Worm (Caenorhabditis elegans) whole organism, L1 larva: Measurements from ENCODE around the gene ztf-22.

Source experiments
- C16A3.4 ChIP-seq: fragments of 150-350 bp; optimal IDR thresholded peaks from 2 replicates; lab custom pipeline; 2014; ENCODE audit warnings: missing biosample characterization, missing genetic modification characterization
- Y116A8C.19 ChIP-seq: sonication (generic microtip); optimal IDR thresholded peaks from 2 replicates; lab custom pipeline; 2016; ENCODE audit warnings: missing compliant biosample characterization, missing genetic modification characterization, borderline replicate concordance
- ama-1 ChIP-seq: fragments of 150-350 bp; optimal IDR thresholded peaks from 2 replicates; lab custom pipeline; 2014
- ceh-63 ChIP-seq: fragments of 200-800 bp; sonication (Bioruptor generic); optimal IDR thresholded peaks from 2 replicates; lab custom pipeline; 2018; ENCODE audit warnings: mild to moderate bottlenecking, missing genetic modification characterization, missing compliant biosample characterization
- ceh-8 ChIP-seq: fragments of 200-800 bp; sonication (Bioruptor generic); optimal IDR thresholded peaks from 2 replicates; lab custom pipeline; 2018; ENCODE audit warnings: mild to moderate bottlenecking, missing genetic modification characterization, moderate library complexity, missing compliant biosample characterization
- ceh-88 ChIP-seq: fragments of 200-800 bp; sonication (Bioruptor generic); IDR thresholded peaks from 2 replicates; pipeline ENCODE4 v1.3.6; 2022; ENCODE audit warnings: missing genetic modification characterization, missing compliant biosample characterization
- ces-1 ChIP-seq: fragments of 150-350 bp; optimal IDR thresholded peaks from 2 replicates; lab custom pipeline; 2014; ENCODE audit warnings: missing biosample characterization, missing genetic modification reagents, missing genetic modification characterization
- dpl-1 ChIP-seq, 3 experiments: fragments of 150-350 bp in 2 of 3; sonication (generic microtip) in 1 of 3; optimal IDR thresholded peaks; 2 replicates each; lab custom pipeline; 2014 to 2017; ENCODE audit warnings: missing biosample characterization in 3 of 3, missing genetic modification characterization in 3 of 3, missing genetic modification reagents in 3 of 3
- efl-1 ChIP-seq, 4 experiments: fragments of 150-350 bp; optimal IDR thresholded peaks in 3 of 4; peaks in 1 of 4; 1 replicate in 1 of 4; 2 replicates in 3 of 4; lab custom pipeline; 2014; ENCODE audit warnings: missing biosample characterization in 2 of 4, missing genetic modification characterization in 2 of 4, missing genetic modification reagents in 2 of 4
- efl-3 ChIP-seq: fragments of 200-800 bp; sonication (Bioruptor generic); optimal IDR thresholded peaks from 2 replicates; lab custom pipeline; 2018; ENCODE audit warnings: mild to moderate bottlenecking, missing genetic modification characterization, missing compliant biosample characterization
- elt-2 ChIP-seq: sonication (generic microtip); optimal IDR thresholded peaks from 2 replicates; lab custom pipeline; 2016; ENCODE audit warnings: missing genetic modification characterization, mild to moderate bottlenecking, inconsistent platforms, missing compliant biosample characterization, missing genetic modification reagents
- fkh-10 ChIP-seq: sonication (generic microtip); optimal IDR thresholded peaks from 2 replicates; lab custom pipeline; 2017; ENCODE audit warnings: missing biosample characterization, missing genetic modification reagents, missing genetic modification characterization
- fkh-4 ChIP-seq: sonication (generic microtip); optimal IDR thresholded peaks from 2 replicates; lab custom pipeline; 2016; ENCODE audit warnings: missing compliant biosample characterization, missing genetic modification characterization, borderline replicate concordance
- fkh-8 ChIP-seq: sonication (generic microtip); optimal IDR thresholded peaks from 2 replicates; lab custom pipeline; 2016; ENCODE audit warnings: mild to moderate bottlenecking, missing genetic modification characterization, missing compliant biosample characterization
- grh-1 ChIP-seq: fragments of 200-800 bp; sonication (Bioruptor generic); IDR thresholded peaks from 2 replicates; pipeline ENCODE4 v1.3.6; 2022; ENCODE audit warnings: missing genetic modification reagents, missing genetic modification characterization, missing compliant biosample characterization
- isw-1 ChIP-seq: fragments of 200-800 bp; sonication (Bioruptor generic); IDR thresholded peaks from 2 replicates; pipeline ENCODE4 v1.3.6; 2022; ENCODE audit warnings: missing genetic modification characterization, missing compliant biosample characterization
- jun-1 ChIP-seq: fragments of 150-350 bp; optimal IDR thresholded peaks from 2 replicates; lab custom pipeline; 2014; ENCODE audit warnings: missing biosample characterization, missing genetic modification reagents, missing genetic modification characterization
- lin-39 ChIP-seq: fragments of 150-350 bp; optimal IDR thresholded peaks from 2 replicates; lab custom pipeline; 2014; ENCODE audit warnings: missing biosample characterization, missing genetic modification reagents, missing genetic modification characterization
- nhr-12 ChIP-seq: sonication (generic microtip); optimal IDR thresholded peaks from 2 replicates; lab custom pipeline; 2017; ENCODE audit warnings: missing biosample characterization, missing genetic modification characterization
- nhr-20 ChIP-seq: sonication (generic microtip); optimal IDR thresholded peaks from 2 replicates; lab custom pipeline; 2016; ENCODE audit warnings: mild to moderate bottlenecking, missing genetic modification characterization, missing compliant biosample characterization
- nhr-237 ChIP-seq: fragments of 150-350 bp; optimal IDR thresholded peaks from 2 replicates; lab custom pipeline; 2014; ENCODE audit warnings: missing biosample characterization, missing genetic modification characterization
- nhr-28 ChIP-seq: fragments of 150-350 bp; optimal IDR thresholded peaks from 2 replicates; lab custom pipeline; 2014; ENCODE audit warnings: missing biosample characterization, missing genetic modification characterization
- nhr-47 ChIP-seq: sonication (generic microtip); optimal IDR thresholded peaks from 2 replicates; lab custom pipeline; 2016; ENCODE audit warnings: mild to moderate bottlenecking, missing genetic modification characterization, moderate library complexity, missing compliant biosample characterization
- nhr-71 ChIP-seq: sonication (generic microtip); optimal IDR thresholded peaks from 2 replicates; lab custom pipeline; 2016; ENCODE audit warnings: mild to moderate bottlenecking, missing genetic modification characterization, moderate library complexity, missing compliant biosample characterization
- nhr-84 ChIP-seq: sonication (generic microtip); optimal IDR thresholded peaks from 2 replicates; lab custom pipeline; 2017; ENCODE audit warnings: missing biosample characterization, missing genetic modification characterization
- nhr-85 ChIP-seq: sonication (generic microtip); peaks from one replicate; lab custom pipeline; 2016; ENCODE audit warnings: missing genetic modification characterization, inconsistent platforms, missing compliant biosample characterization
- pag-3 ChIP-seq: sonication (generic microtip); optimal IDR thresholded peaks from 2 replicates; lab custom pipeline; 2017; ENCODE audit warnings: missing genetic modification characterization, mild to moderate bottlenecking, missing compliant biosample characterization, antibody characterized with exemption, borderline replicate concordance; ENCODE audit not compliant: insufficient read depth
- pax-3 ChIP-seq: fragments of 200-800 bp; sonication (Bioruptor generic); optimal IDR thresholded peaks from 2 replicates; lab custom pipeline; 2018; ENCODE audit warnings: mild to moderate bottlenecking, missing genetic modification characterization, moderate library complexity, missing compliant biosample characterization
- snpc-4 ChIP-seq: fragments of 150-350 bp; optimal IDR thresholded peaks from 2 replicates; lab custom pipeline; 2014; ENCODE audit warnings: missing biosample characterization, missing genetic modification characterization
- sptf-1 ChIP-seq: fragments of 150-350 bp; optimal IDR thresholded peaks from 2 replicates; lab custom pipeline; 2014; ENCODE audit warnings: missing biosample characterization, missing genetic modification characterization
- tlp-1 ChIP-seq: fragments of 150-350 bp; optimal IDR thresholded peaks from 2 replicates; lab custom pipeline; 2014; ENCODE audit warnings: missing biosample characterization, missing genetic modification characterization
- unc-62 ChIP-seq: fragments of 150-350 bp; optimal IDR thresholded peaks from 2 replicates; lab custom pipeline; 2014; ENCODE audit warnings: missing biosample characterization, missing genetic modification reagents, missing genetic modification characterization
- unc-86 ChIP-seq: sonication (generic microtip); optimal IDR thresholded peaks from 2 replicates; lab custom pipeline; 2016; ENCODE audit warnings: missing genetic modification characterization, missing compliant biosample characterization
- unc-98 ChIP-seq: fragments of 200-800 bp; sonication (Bioruptor generic); IDR thresholded peaks from 2 replicates; pipeline ENCODE4 v1.3.6; 2022; ENCODE audit warnings: missing genetic modification characterization, missing compliant biosample characterization
- vab-15 ChIP-seq: sonication (generic microtip); optimal IDR thresholded peaks from 2 replicates; lab custom pipeline; 2017; ENCODE audit warnings: missing genotype, mild to moderate bottlenecking, missing genetic modification characterization, missing compliant biosample characterization
- xbp-1 ChIP-seq: sonication (generic microtip); optimal IDR thresholded peaks from 2 replicates; lab custom pipeline; 2016; ENCODE audit warnings: missing genetic modification characterization, missing compliant biosample characterization
- zag-1 ChIP-seq: fragments of 150-350 bp; optimal IDR thresholded peaks from 2 replicates; lab custom pipeline; 2014; ENCODE audit warnings: missing biosample characterization, missing genetic modification characterization
- ztf-4 ChIP-seq: fragments of 150-350 bp; optimal IDR thresholded peaks from 2 replicates; lab custom pipeline; 2014; ENCODE audit warnings: missing biosample characterization, missing genetic modification characterization

The ztf-22 gene

ce11 chrII:13279216-13280123 lies 6.2 kb downstream of the ztf-22 start:
- TF ChIP-seq ceh-8 (peak; percentile 0), nhr-12 (tag; lab: Kevin White, UChicago) (no peak), fkh-8 (tag; lab: Kevin White, UChicago) (no peak), snpc-4 (tag; lab: Kevin White, UChicago) (no peak), fkh-10 (GFP tag; lab: Kevin White, UChicago) (no peak), efl-1 (optimal IDR thresholded peaks at IDR 0.05; lab: Kevin White, UChicago) (peak in 1 of 2 experiments; percentile 31), efl-1 (GFP tag; optimal IDR thresholded peaks at IDR 0.05 in 1 of 2; lab: Kevin White, UChicago) (peak; percentile 42 to 92), nhr-237 (tag; lab: Kevin White, UChicago) (no peak), ama-1 (no peak), nhr-28 (tag; lab: Kevin White, UChicago) (no peak), elt-2 (tag; lab: Kevin White, UChicago) (no peak), jun-1 (tag; lab: Kevin White, UChicago) (no peak), unc-62 (GFP tag; lab: Kevin White, UChicago) (no peak), grh-1 (no peak), efl-3 (no peak), dpl-1 (GFP tag; optimal IDR thresholded peaks at IDR 0.05; lab: Kevin White, UChicago) (peak in 1 of 3 experiments; percentile 8), nhr-20 (tag; lab: Kevin White, UChicago) (no peak), ceh-88 (GFP tag; lab: Robert Waterston, UW) (0 out of 2 replicates have a peak, but pooled peaks have one; percentile 11), fkh-4 (tag; lab: Kevin White, UChicago) (no peak), zag-1 (tag; lab: Kevin White, UChicago) (no peak), xbp-1 (no peak), pax-3 (tag; lab: Kevin White, UChicago) (peak; percentile 50), ces-1 (GFP tag; lab: Kevin White, UChicago) (no peak), nhr-84 (tag; lab: Kevin White, UChicago) (no peak), ztf-4 (tag; lab: Kevin White, UChicago) (peak; percentile 46), nhr-85 (tag; lab: Kevin White, UChicago) (peak; percentile 46), nhr-71 (tag; lab: Kevin White, UChicago) (peak; percentile 20), unc-86 (no peak), sptf-1 (no peak), unc-98 (GFP tag; lab: Robert Waterston, UW) (no peak), vab-15 (no peak), pag-3 (no peak), lin-39 (tag; lab: Kevin White, UChicago) (no peak), Y116A8C.19 (no peak), C16A3.4 (tag; lab: Kevin White, UChicago) (no peak), isw-1 (GFP tag; lab: Robert Waterston, UW) (no peak), nhr-47 (tag; lab: Kevin White, UChicago) (peak; percentile 10), tlp-1 (no peak)

- no peak for TF ChIP-seq lin-39 (tag; lab: Kevin White, UChicago)
Measured at ce11 chrII:13278716-13279115, 6.9 kb downstream of the ztf-22 start.

ce11 chrII:13278214-13278613 lies 7.4 kb downstream of the ztf-22 start:
- TF ChIP-seq ceh-63, result no peak
